Worm (Caenorhabditis elegans): ENCODE measurements around the gene C52G5.2.
A peak's percentile ranks its signal among the peaks of the same experiment; 100 is the strongest.

The C52G5.2 gene

ce11 chrX:12889837-12890449, 46.8 kb downstream of the C52G5.2 start (continued):
- TF ChIP-seq him-1 (tag; optimal IDR thresholded peaks at IDR 0.05) (peak; percentile 93), rec-8 (tag; optimal IDR thresholded peaks at IDR 0.05) (peak; percentile 27 to 76), ceh-79 (tag; optimal IDR thresholded peaks at IDR 0.05) (peak; percentile 58), ceh-100 (GFP tag; IDR thresholded peaks at IDR 0.05) (peak; percentile 25; the same call in 1 of the 2 replicates), attf-5 (GFP tag; optimal IDR thresholded peaks at IDR 0.05) (peak; percentile 57), hlh-12 (tag; optimal IDR thresholded peaks at IDR 0.05) (peak; percentile 82), pbrm-1 (GFP tag; IDR thresholded peaks at IDR 0.05) (peak; percentile 73), somi-1 (GFP tag; optimal IDR thresholded peaks at IDR 0.05) (peak; percentile 47), B0019.2 (GFP tag; conservative IDR thresholded peaks at IDR 0.05) (no peak), snpc-3.4 (tag; optimal IDR thresholded peaks at IDR 0.05) (peak; percentile 62), chd-7 (tag; optimal IDR thresholded peaks at IDR 0.05) (peak; percentile 38), C17E4.6 (GFP tag; IDR thresholded peaks at IDR 0.05) (0 out of 2 replicates have a peak, but pooled peaks have one; percentile 21), atf-7 (tag; optimal IDR thresholded peaks at IDR 0.05) (peak; percentile 9), lin-35 (GFP tag; optimal IDR thresholded peaks at IDR 0.05) (peak in 1 of 3 experiments; percentile 71), lsl-1 (GFP tag; optimal IDR thresholded peaks at IDR 0.05) (no peak), nhr-80 (tag; optimal IDR thresholded peaks at IDR 0.05) (peak; percentile 47), hsf-1 (GFP tag; IDR thresholded peaks at IDR 0.05) (no peak), tbx-9 (tag; optimal IDR thresholded peaks at IDR 0.05; ENCODE audit: borderline replicate concordance) (no peak), athp-1 (tag; optimal IDR thresholded peaks at IDR 0.05) (peak; percentile 33), ztf-26 (tag; optimal IDR thresholded peaks at IDR 0.05) (peak; percentile 57), Y95B8A.8 (GFP tag; IDR thresholded peaks at IDR 0.05) (no peak), Y56A3A.18 (GFP tag; IDR thresholded peaks at IDR 0.05) (peak; percentile 90), gei-17 (GFP tag; optimal IDR thresholded peaks at IDR 0.05) (peak; percentile 61), nhr-27 (tag; optimal IDR thresholded peaks at IDR 0.05) (no peak), ztf-18 (tag; optimal IDR thresholded peaks at IDR 0.05) (peak; percentile 75), dox-1 (GFP tag; IDR thresholded peaks at IDR 0.05) (peak; percentile 65), dpff-1 (tag; optimal IDR thresholded peaks at IDR 0.05) (peak; percentile 81), T07F8.4 (tag; optimal IDR thresholded peaks at IDR 0.05) (peak; percentile 16), snpc-4 (GFP tag; optimal IDR thresholded peaks at IDR 0.05) (peak; percentile 52), snpc-4 (tag; optimal IDR thresholded peaks at IDR 0.05) (peak in 3 of 4 experiments; percentile 5 to 67 (median 58)), lir-1 (GFP tag; conservative IDR thresholded peaks at IDR 0.05) (peak; percentile 62), ztf-3 (GFP tag; optimal IDR thresholded peaks at IDR 0.05) (peak; percentile 54), hmg-20 (GFP tag; IDR thresholded peaks at IDR 0.05) (peak; percentile 38; the same call in 1 of the 2 replicates), egrh-3 (GFP tag; IDR thresholded peaks at IDR 0.05) (no peak), F37B4.10 (GFP tag; IDR thresholded peaks at IDR 0.05) (0 out of 2 replicates have a peak, but pooled peaks have one; percentile 57), mxl-1 (tag; optimal IDR thresholded peaks at IDR 0.05) (peak; percentile 80), die-1 (tag; optimal IDR thresholded peaks at IDR 0.05) (peak; percentile 73), mel-28 (tag; optimal IDR thresholded peaks at IDR 0.05; ENCODE audit: borderline replicate concordance) (peak; percentile 36), madf-6 (GFP tag; IDR thresholded peaks at IDR 0.05) (no peak), B0261.1 (tag; optimal IDR thresholded peaks at IDR 0.05) (peak; percentile 87), unc-130 (GFP tag; optimal IDR thresholded peaks at IDR 0.05) (peak; percentile 15), mes-4 (tag; optimal IDR thresholded peaks at IDR 0.05) (no peak), ZK185.1 (tag; optimal IDR thresholded peaks at IDR 0.05; ENCODE audit: poor library complexity, severe bottlenecking) (peak; percentile 85), ets-4 (GFP tag; optimal IDR thresholded peaks at IDR 0.05) (no peak), bed-1 (GFP tag; IDR thresholded peaks at IDR 0.05) (no peak), nhr-120 (GFP tag; IDR thresholded peaks at IDR 0.05) (peak; percentile 64; the same call in 1 of the 2 replicates), nfya-1 (tag; optimal IDR thresholded peaks at IDR 0.05; ENCODE audit: borderline replicate concordance, insufficient read depth) (no peak), F57A8.1 (GFP tag; optimal IDR thresholded peaks at IDR 0.05) (no peak)
